Worm (Caenorhabditis elegans): Measurements from ENCODE around the gene age-1.
A peak's percentile ranks its signal among the peaks of the same experiment; 100 is the strongest.

The age-1 gene

DNA sequence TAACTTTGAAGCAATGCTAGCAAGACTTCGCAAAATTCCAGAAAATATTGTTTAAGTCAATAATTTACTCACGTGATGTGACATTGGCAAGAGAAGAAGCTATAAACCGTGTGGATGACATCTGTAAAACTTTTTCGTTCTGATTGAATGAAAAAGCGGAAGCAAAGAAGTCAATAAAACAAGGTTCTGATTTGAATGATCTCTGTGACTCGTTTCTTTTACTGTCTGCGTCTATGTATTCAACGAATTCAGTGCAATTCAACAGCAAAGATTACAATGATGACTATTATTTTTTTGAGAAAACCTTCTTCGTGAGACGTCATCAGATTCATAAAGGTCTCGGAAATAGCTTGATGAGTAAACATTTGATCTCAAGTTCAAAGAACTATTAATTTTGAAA is 34.0 kb downstream of the age-1 start, which contains the start of gene hacl-1 (continued):
- TF ChIP-seq nhr-48 (tag; optimal IDR thresholded peaks at IDR 0.05), result peak; percentile 48
- TF ChIP-seq snpc-4 (tag; optimal IDR thresholded peaks at IDR 0.05), result no peak
- no peak for TF ChIP-seq madf-9 (GFP tag; conservative IDR thresholded peaks at IDR 0.05)
- TF ChIP-seq ZK337.2 (GFP tag; IDR thresholded peaks at IDR 0.05), result no peak
- peak; percentile 64 for TF ChIP-seq dmd-6 (GFP tag; IDR thresholded peaks at IDR 0.05)
- no peak for TF ChIP-seq aly-2 (tag; optimal IDR thresholded peaks at IDR 0.05)
- TF ChIP-seq unc-62 (GFP tag; optimal IDR thresholded peaks at IDR 0.05 in 1 of 2), result peak in 1 of 2 experiments; percentile 69
- TF ChIP-seq unc-62 (tag; optimal IDR thresholded peaks at IDR 0.05), result no peak
- TF ChIP-seq jun-1 (tag; optimal IDR thresholded peaks at IDR 0.05), result peak; percentile 35
- TF ChIP-seq aha-1 (tag), result peak; percentile 59

- no peak for TF ChIP-seq lin-29 (GFP tag; IDR thresholded peaks at IDR 0.05)
- TF ChIP-seq mdl-1 (tag; optimal IDR thresholded peaks at IDR 0.05), result no peak
- no peak for TF ChIP-seq dmd-8 (GFP tag; IDR thresholded peaks at IDR 0.05)
- no peak for TF ChIP-seq nhr-76 (tag; optimal IDR thresholded peaks at IDR 0.05)
- TF ChIP-seq skn-1 (tag; optimal IDR thresholded peaks at IDR 0.05), result no peak
- TF ChIP-seq lin-39 (tag; optimal IDR thresholded peaks at IDR 0.05), result no peak
- TF ChIP-seq nhr-77 (tag; optimal IDR thresholded peaks at IDR 0.05), result no peak
- peak in 1 of 2 experiments; percentile 21 for TF ChIP-seq unc-62 (GFP tag; optimal IDR thresholded peaks at IDR 0.05 in 1 of 2)
- no peak for TF ChIP-seq unc-62 (tag; optimal IDR thresholded peaks at IDR 0.05)
- TF ChIP-seq nhr-48 (tag; optimal IDR thresholded peaks at IDR 0.05), result no peak
Observed at ce11 chrII:11487999-11488398, 38.9 kb downstream of the age-1 start, which contains the start of gene B0334.13. TSS of gene B0334.13 (plus strand) at chrII:11488299.

DNA sequence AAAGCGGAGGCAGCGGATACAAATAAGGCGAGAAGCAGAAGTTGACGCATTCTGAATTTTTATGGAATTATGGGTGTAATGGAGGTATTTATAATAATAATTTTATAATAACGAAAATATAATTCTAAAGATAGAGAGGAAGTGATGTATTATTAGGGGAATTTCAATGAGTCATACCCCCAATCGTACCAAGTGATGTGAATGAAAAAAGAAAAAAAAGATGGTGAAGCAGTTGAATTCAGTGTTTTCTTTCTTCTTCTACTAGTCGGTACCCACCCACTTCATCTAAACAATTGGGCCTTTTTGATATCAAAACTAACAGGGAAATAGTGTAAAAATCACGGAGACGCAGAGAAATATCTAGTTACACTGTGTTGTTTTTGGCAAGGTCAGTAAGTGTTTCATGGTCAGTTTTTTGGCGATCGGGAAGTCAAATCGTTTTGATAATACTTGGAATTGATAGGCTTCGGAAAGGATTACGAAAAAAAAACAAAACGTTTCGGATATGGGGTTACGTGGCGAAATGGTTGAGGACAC is 40.1 kb downstream of the age-1 start, which contains the start of gene ttr-18:
Gene ttr-18 (minus strand): TSS at position 51 of the 537 bp plus-strand sequence.
- TF ChIP-seq dpl-1 (GFP tag; optimal IDR thresholded peaks at IDR 0.05), result no peak
- no peak for TF ChIP-seq ztf-11 (tag; optimal IDR thresholded peaks at IDR 0.05)
- no peak for TF ChIP-seq dmd-6 (GFP tag; IDR thresholded peaks at IDR 0.05)
- no peak for TF ChIP-seq Y105C5A.15 (GFP tag; IDR thresholded peaks at IDR 0.05)
- peak; percentile 12 for TF ChIP-seq dve-1 (tag; optimal IDR thresholded peaks at IDR 0.05; ENCODE audit: insufficient read depth)

- TF ChIP-seq ama-1 (optimal IDR thresholded peaks at IDR 0.05) (peak; percentile 73), pqm-1 (tag; optimal IDR thresholded peaks at IDR 0.05) (no peak)
Observed at ce11 chrII:11485200-11485599, 41.7 kb downstream of the age-1 start, which contains the start of gene twk-5. TSS of gene twk-5 (minus strand) at chrII:11485300.

DNA sequence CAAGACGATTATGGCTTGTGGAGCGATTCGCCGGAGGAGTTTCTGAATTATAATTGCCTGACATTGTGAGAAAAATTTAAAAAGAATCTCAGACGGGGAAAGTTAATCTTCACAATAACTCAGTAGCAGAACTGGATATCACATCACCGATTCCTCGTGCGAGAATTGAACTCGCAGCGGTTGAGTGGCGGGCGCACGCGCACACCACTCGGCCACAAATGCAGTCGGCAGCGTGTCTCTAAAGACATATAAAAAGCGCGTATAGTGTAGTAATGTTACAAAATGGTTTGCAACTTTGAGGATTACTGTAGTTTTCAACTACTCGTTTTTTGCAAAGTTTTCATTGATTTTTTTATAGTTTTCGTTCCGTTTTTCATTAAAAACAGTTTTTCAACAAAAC is 42.3 kb downstream of the age-1 start:
- TF ChIP-seq dmd-6 (GFP tag; IDR thresholded peaks at IDR 0.05), result peak; percentile 72
- no peak for TF ChIP-seq lin-39 (tag; optimal IDR thresholded peaks at IDR 0.05)
- TF ChIP-seq zfp-2 (tag; optimal IDR thresholded peaks at IDR 0.05), result peak; percentile 70
- TF ChIP-seq ceh-62 (tag; optimal IDR thresholded peaks at IDR 0.05), result no peak
- TF ChIP-seq T26A8.4 (GFP tag; IDR thresholded peaks at IDR 0.05), result peak; percentile 88
- peak; percentile 76 for TF ChIP-seq nhr-48 (tag; optimal IDR thresholded peaks at IDR 0.05)
- TF ChIP-seq lir-3 (tag; optimal IDR thresholded peaks at IDR 0.05), result peak; percentile 87
- peak; percentile 96 for TF ChIP-seq F44E2.7 (GFP tag; IDR thresholded peaks at IDR 0.05)
- TF ChIP-seq ceh-44 (GFP tag; IDR thresholded peaks at IDR 0.05), result peak; percentile 92; the same call in 1 of the 2 replicates
- peak; percentile 78 for TF ChIP-seq Y48G9A.11 (GFP tag; IDR thresholded peaks at IDR 0.05)
- TF ChIP-seq hlh-30 (tag; optimal IDR thresholded peaks at IDR 0.05; ENCODE audit: insufficient read depth), result no peak
- peak; percentile 51 for TF ChIP-seq zip-2 (tag; optimal IDR thresholded peaks at IDR 0.05)
- no peak for TF ChIP-seq pqm-1 (tag; optimal IDR thresholded peaks at IDR 0.05)
- TF ChIP-seq spr-3 (GFP tag; optimal IDR thresholded peaks at IDR 0.05), result peak; percentile 87
- TF ChIP-seq mxl-3 (GFP tag; optimal IDR thresholded peaks at IDR 0.05), result peak; percentile 88
- peak; percentile 95 for TF ChIP-seq Y5F2A.4 (GFP tag; optimal IDR thresholded peaks at IDR 0.05)
- TF ChIP-seq Y105C5A.15 (GFP tag; IDR thresholded peaks at IDR 0.05), result peak; percentile 97
- TF ChIP-seq ceh-82 (tag; optimal IDR thresholded peaks at IDR 0.05), result no peak
- TF ChIP-seq gei-8 (GFP tag; optimal IDR thresholded peaks at IDR 0.05), result peak; percentile 84
- TF ChIP-seq daf-16 (GFP tag; optimal IDR thresholded peaks at IDR 0.05), result peak; percentile 61 to 91
- TF ChIP-seq daf-16 (tag; optimal IDR thresholded peaks at IDR 0.05), result peak; percentile 68
- no peak for TF ChIP-seq nhr-11 (tag; optimal IDR thresholded peaks at IDR 0.05)
- no peak for TF ChIP-seq ZK546.5 (tag; optimal IDR thresholded peaks at IDR 0.05)
- peak; percentile 97 for TF ChIP-seq daf-19 (GFP tag; conservative IDR thresholded peaks at IDR 0.05)
- peak; percentile 96 for TF ChIP-seq pha-4 (GFP tag; IDR thresholded peaks at IDR 0.05)
- no peak for TF ChIP-seq pha-4 (tag; optimal IDR thresholded peaks at IDR 0.05)
- TF ChIP-seq zip-11 (GFP tag; IDR thresholded peaks at IDR 0.05), result peak; percentile 91
